Worm (Caenorhabditis elegans): ENCODE measurements around the gene R10E9.2.

- TF ChIP-seq lsy-2 (tag; optimal IDR thresholded peaks at IDR 0.05), result no peak
- no peak for TF ChIP-seq unc-39 (tag; optimal IDR thresholded peaks at IDR 0.05)
- no peak for TF ChIP-seq ceh-82 (tag; optimal IDR thresholded peaks at IDR 0.05)
- no peak for TF ChIP-seq zag-1 (tag; optimal IDR thresholded peaks at IDR 0.05)
- no peak for TF ChIP-seq nhr-237 (tag; optimal IDR thresholded peaks at IDR 0.05)
- no peak for TF ChIP-seq ama-1 (optimal IDR thresholded peaks at IDR 0.05)
- no peak for TF ChIP-seq ztf-11 (tag; optimal IDR thresholded peaks at IDR 0.05)
- TF ChIP-seq ceh-16 (tag; optimal IDR thresholded peaks at IDR 0.05), result no peak
- no peak for TF ChIP-seq nhr-23 (tag; optimal IDR thresholded peaks at IDR 0.05)
- TF ChIP-seq sma-3 (GFP tag; optimal IDR thresholded peaks at IDR 0.05), result no peak
- TF ChIP-seq R02D3.7 (tag; optimal IDR thresholded peaks at IDR 0.05), result no peak
- no peak for TF ChIP-seq alr-1 (tag; optimal IDR thresholded peaks at IDR 0.05)
- TF ChIP-seq mdl-1 (tag; optimal IDR thresholded peaks at IDR 0.05), result no peak
These were observed 45.6 kb downstream of the R10E9.2 start, which contains the start of gene ZK1058.3 for ce11 chrIII:3918569-3918968.

Measured in whole organism, L2 larva.